Fruit fly (Drosophila melanogaster) whole organism, embryonic: Measurements from ENCODE around the gene CG1572.

ENCODE experiments used
- Abd-B ChIP-seq: fragments of 200-800 bp; sonication (Bioruptor generic); optimal IDR thresholded peaks from 2 replicates; lab custom pipeline; 2018; ENCODE audit warnings: missing biosample characterization, mild to moderate bottlenecking, missing genetic modification characterization, moderate library complexity
- Atf6 ChIP-seq: fragments of 200-800 bp; sonication (Bioruptor generic); IDR thresholded peaks from 2 replicates; pipeline ENCODE4 v1.3.6; 2022; ENCODE audit warnings: missing biosample characterization, missing genetic modification characterization
- Awh ChIP-seq: fragments of 200-800 bp; sonication (Bioruptor generic); IDR thresholded peaks from 2 replicates; pipeline ENCODE4, ENCODE4 v1.3.6; 2022; ENCODE audit warnings: missing biosample characterization, missing genetic modification characterization
- CG10431 ChIP-seq: fragments of 200-800 bp; sonication (Bioruptor generic); optimal IDR thresholded peaks from 3 replicates; lab custom pipeline; 2018; ENCODE audit warnings: missing biosample characterization, mild to moderate bottlenecking, missing genetic modification characterization
- CG10654 ChIP-seq: fragments of 200-800 bp; sonication (Bioruptor generic); optimal IDR thresholded peaks from 2 replicates; lab custom pipeline; 2016; ENCODE audit warnings: missing biosample characterization, missing genetic modification characterization
- CG11696 ChIP-seq: fragments of 200-800 bp; sonication (Bioruptor generic); IDR thresholded peaks from 2 replicates; pipeline ENCODE4 v1.3.6; 2022; ENCODE audit warnings: missing biosample characterization, missing genetic modification characterization
- CG14965 ChIP-seq: fragments of 200-800 bp; sonication (Bioruptor generic); optimal IDR thresholded peaks from 2 replicates; lab custom pipeline; 2016; ENCODE audit warnings: missing biosample characterization, missing genetic modification characterization, borderline replicate concordance
- CG15269 ChIP-seq: fragments of 200-800 bp; sonication (Bioruptor generic); optimal IDR thresholded peaks from 2 replicates; lab custom pipeline; 2018; ENCODE audit warnings: missing biosample characterization, mild to moderate bottlenecking, missing genetic modification characterization, moderate library complexity
- CG15514 ChIP-seq: fragments of 200-800 bp; sonication (Bioruptor generic); optimal IDR thresholded peaks from 3 replicates; lab custom pipeline; 2017; ENCODE audit warnings: missing biosample characterization, missing genetic modification characterization, mild to moderate bottlenecking, moderate library complexity, missing genetic modification reagents
- CG1603 ChIP-seq: fragments of 200-800 bp; sonication (Bioruptor generic); optimal IDR thresholded peaks from 2 replicates; lab custom pipeline; 2019; ENCODE audit warnings: missing biosample characterization, mild to moderate bottlenecking, missing genetic modification characterization, moderate library complexity
- CG2875 ChIP-seq: fragments of 200-800 bp; sonication (Bioruptor generic); optimal IDR thresholded peaks from 2 replicates; lab custom pipeline; 2017; ENCODE audit warnings: missing biosample characterization, mild to moderate bottlenecking, missing genetic modification characterization, missing genetic modification reagents
- CG30020 ChIP-seq: fragments of 200-800 bp; optimal IDR thresholded peaks from 2 replicates; lab custom pipeline; 2019; ENCODE audit warnings: missing biosample characterization, mild to moderate bottlenecking, missing genetic modification characterization, moderate library complexity
- CG3281 ChIP-seq: fragments of 200-800 bp; sonication (Bioruptor generic); optimal IDR thresholded peaks from 3 replicates; lab custom pipeline; 2017; ENCODE audit warnings: missing biosample characterization, mild to moderate bottlenecking, missing genetic modification characterization
- CG34422 ChIP-seq: fragments of 200-800 bp; sonication (Bioruptor generic); IDR thresholded peaks from 3 replicates; pipeline ENCODE4 v1.3.6; 2022; ENCODE audit warnings: missing biosample characterization, missing genetic modification characterization
- CG3726 ChIP-seq: fragments of 200-800 bp; sonication (Bioruptor generic); IDR thresholded peaks from 3 replicates; pipeline ENCODE4, ENCODE4 v1.3.6; 2022; ENCODE audit warnings: missing biosample characterization, missing genetic modification characterization
- CG4328 ChIP-seq: fragments of 200-800 bp; sonication (Bioruptor generic); optimal IDR thresholded peaks from 3 replicates; lab custom pipeline; 2017; ENCODE audit warnings: missing biosample characterization, missing genetic modification reagents, missing genetic modification characterization
- CG43689 ChIP-seq: fragments of 200-800 bp; sonication (Bioruptor generic); IDR thresholded peaks from 2 replicates; pipeline ENCODE4 v1.3.6; 2022; ENCODE audit warnings: missing biosample characterization, missing genetic modification characterization
- CG4820 ChIP-seq: fragments of 200-800 bp; sonication (Bioruptor generic); optimal IDR thresholded peaks from 3 replicates; lab custom pipeline; 2016; ENCODE audit warnings: missing biosample characterization, missing genetic modification characterization
- CG6683 ChIP-seq: fragments of 200-800 bp; sonication (Bioruptor generic); optimal IDR thresholded peaks from 2 replicates; lab custom pipeline; 2017; ENCODE audit warnings: missing biosample characterization, mild to moderate bottlenecking, missing genetic modification characterization, missing genetic modification reagents
- CG6791 ChIP-seq: fragments of 200-800 bp; sonication (Bioruptor generic); IDR thresholded peaks from 3 replicates; pipeline ENCODE4 v1.3.6; 2022; ENCODE audit warnings: missing biosample characterization, missing genetic modification characterization; ENCODE audit not compliant: partially characterized antibody
- CG7556 ChIP-seq: fragments of 200-800 bp; sonication (Bioruptor generic); optimal IDR thresholded peaks from 2 replicates; lab custom pipeline; 2017; ENCODE audit warnings: missing biosample characterization, mild to moderate bottlenecking, missing genetic modification characterization
- CG7745 ChIP-seq: fragments of 200-800 bp; sonication (Bioruptor generic); optimal IDR thresholded peaks from 2 replicates; lab custom pipeline; 2018; ENCODE audit warnings: missing biosample characterization, mild to moderate bottlenecking, missing genetic modification characterization, moderate library complexity
- CG8388 ChIP-seq: fragments of 200-800 bp; sonication (Bioruptor generic); optimal IDR thresholded peaks from 2 replicates; lab custom pipeline; 2019; ENCODE audit warnings: missing biosample characterization, mild to moderate bottlenecking, missing genetic modification characterization, moderate library complexity
- CG8924 ChIP-seq: fragments of 200-800 bp; optimal IDR thresholded peaks from 3 replicates; lab custom pipeline; 2019; ENCODE audit warnings: missing biosample characterization, mild to moderate bottlenecking, missing genetic modification characterization, moderate library complexity
- CG8944 ChIP-seq: fragments of 200-800 bp; sonication (Bioruptor generic); optimal IDR thresholded peaks from 3 replicates; lab custom pipeline; 2016; ENCODE audit warnings: missing biosample characterization, missing genetic modification characterization
- Chrac-16 ChIP-seq: fragments of 200-800 bp; sonication (Bioruptor generic); optimal IDR thresholded peaks from 3 replicates; lab custom pipeline; 2016; ENCODE audit warnings: missing biosample characterization, missing genetic modification characterization
- Dek ChIP-seq: fragments of 200-800 bp; sonication (Bioruptor generic); optimal IDR thresholded peaks from 3 replicates; lab custom pipeline; 2019; ENCODE audit warnings: missing biosample characterization, mild to moderate bottlenecking, missing genetic modification characterization, moderate library complexity
- Dip3 ChIP-seq: fragments of 200-800 bp; sonication (Bioruptor generic); optimal IDR thresholded peaks from 3 replicates; lab custom pipeline; 2016; ENCODE audit warnings: missing biosample characterization, missing genetic modification characterization
- Hr39 ChIP-seq: fragments of >200 bp; optimal IDR thresholded peaks from 2 replicates; lab custom pipeline; 2017
- Hr78 ChIP-seq, 2 experiments: fragments of 200-800 bp in 1 of 2; fragments of >200 bp in 1 of 2; sonication (Bioruptor generic) in 1 of 2; optimal IDR thresholded peaks; 2 replicates each; lab custom pipeline; 2017 to 2019; ENCODE audit warnings: missing biosample characterization in 2 of 2, missing genetic modification characterization in 2 of 2, mild to moderate bottlenecking in 1 of 2, moderate library complexity in 1 of 2
- NC2β ChIP-seq: fragments of 200-800 bp; sonication (Bioruptor generic); optimal IDR thresholded peaks from 2 replicates; lab custom pipeline; 2016; ENCODE audit warnings: missing biosample characterization, missing genetic modification characterization
- Ravus ChIP-seq: fragments of 200-800 bp; sonication (Bioruptor generic); IDR thresholded peaks from 2 replicates; pipeline ENCODE4 v1.3.6; 2022; ENCODE audit warnings: missing biosample characterization, missing genetic modification characterization
- Sox102F ChIP-seq: fragments of 200-800 bp; sonication (Bioruptor generic); optimal IDR thresholded peaks from 2 replicates; lab custom pipeline; 2018; ENCODE audit warnings: missing biosample characterization, mild to moderate bottlenecking, missing genetic modification characterization, moderate library complexity
- Usf ChIP-seq: fragments of 200-800 bp; sonication (Bioruptor generic); optimal IDR thresholded peaks from 2 replicates; lab custom pipeline; 2017; ENCODE audit warnings: missing genotype, missing biosample characterization, missing genetic modification characterization
- chif ChIP-seq, 2 experiments: fragments of 200-800 bp; sonication (Bioruptor generic); optimal IDR thresholded peaks; 3 replicates each; lab custom pipeline; 2016; ENCODE audit warnings: missing biosample characterization in 2 of 2, missing genetic modification characterization in 2 of 2
- danr ChIP-seq: fragments of 200-800 bp; sonication (Bioruptor generic); IDR thresholded peaks from 2 replicates; pipeline ENCODE4 v1.3.6; 2022; ENCODE audit warnings: missing biosample characterization, missing genetic modification characterization
- dmrt11E ChIP-seq: fragments of 200-800 bp; sonication (Bioruptor generic); optimal IDR thresholded peaks from 3 replicates; lab custom pipeline; 2018; ENCODE audit warnings: missing biosample characterization, mild to moderate bottlenecking, missing genetic modification characterization, moderate library complexity
- gce ChIP-seq: fragments of 200-800 bp; sonication (Bioruptor generic); IDR thresholded peaks from 3 replicates; pipeline ENCODE4 v1.3.6; 2022; ENCODE audit warnings: missing biosample characterization, missing genetic modification characterization
- gcm2 ChIP-seq: fragments of 200-800 bp; sonication (Bioruptor generic); optimal IDR thresholded peaks from 2 replicates; lab custom pipeline; 2016; ENCODE audit warnings: missing biosample characterization, missing genetic modification characterization
- gfzf ChIP-seq: fragments of 200-800 bp; sonication (Bioruptor generic); optimal IDR thresholded peaks from 2 replicates; lab custom pipeline; 2016; ENCODE audit warnings: missing biosample characterization, mild to moderate bottlenecking, missing genetic modification characterization, moderate library complexity
- grn ChIP-seq: fragments of 200-800 bp; sonication (Bioruptor generic); optimal IDR thresholded peaks from 3 replicates; lab custom pipeline; 2017; ENCODE audit warnings: missing biosample characterization, missing genetic modification characterization
- gro ChIP-seq: fragments of 200-800 bp; sonication (Bioruptor generic); optimal IDR thresholded peaks from 2 replicates; lab custom pipeline; 2016; ENCODE audit warnings: missing biosample characterization, missing genetic modification characterization
- ham ChIP-seq: fragments of 200-800 bp; sonication (Bioruptor generic); IDR thresholded peaks from 2 replicates; pipeline ENCODE4 v1.3.6; 2022; ENCODE audit warnings: missing biosample characterization, missing genetic modification characterization
- klu ChIP-seq: fragments of 200-800 bp; sonication (Bioruptor generic); IDR thresholded peaks from 2 replicates; pipeline ENCODE4 v1.3.6; 2022; ENCODE audit warnings: missing biosample characterization, missing genetic modification characterization
- lmd ChIP-seq: fragments of 200-800 bp; sonication (Bioruptor generic); IDR thresholded peaks from 2 replicates; pipeline ENCODE4 v1.3.6; 2022; ENCODE audit warnings: missing biosample characterization, missing genetic modification characterization
- mirr ChIP-seq: fragments of 200-800 bp; sonication (Bioruptor generic); optimal IDR thresholded peaks from 3 replicates; lab custom pipeline; 2018; ENCODE audit warnings: missing biosample characterization, mild to moderate bottlenecking, missing genetic modification characterization
- pfk ChIP-seq: fragments of 200-800 bp; sonication (Bioruptor generic); optimal IDR thresholded peaks from 2 replicates; lab custom pipeline; 2018; ENCODE audit warnings: missing biosample characterization, mild to moderate bottlenecking, missing genetic modification characterization, moderate library complexity
- pho ChIP-seq: fragments of 200-800 bp; sonication (Bioruptor generic); optimal IDR thresholded peaks from 2 replicates; lab custom pipeline; 2016; ENCODE audit warnings: missing biosample characterization, missing genetic modification characterization
- psq ChIP-seq: fragments of 200-800 bp; sonication (Bioruptor generic); optimal IDR thresholded peaks from 2 replicates; lab custom pipeline; 2017; ENCODE audit warnings: missing biosample characterization, missing genetic modification characterization
- slou ChIP-seq: fragments of 200-800 bp; sonication (Bioruptor generic); optimal IDR thresholded peaks from 3 replicates; lab custom pipeline; 2016; ENCODE audit warnings: missing biosample characterization, missing genetic modification characterization
- ttk ChIP-seq: fragments of 200-800 bp; sonication (Bioruptor generic); IDR thresholded peaks from 2 replicates; pipeline ENCODE4 v2.1.2; 2022; ENCODE audit warnings: missing biosample characterization, missing genetic modification characterization
- wor ChIP-seq: fragments of 200-800 bp; sonication (Bioruptor generic); IDR thresholded peaks from 2 replicates; pipeline ENCODE4 v1.3.6; 2022; ENCODE audit warnings: missing biosample characterization, missing genetic modification characterization

CG1572 gene

dm6 chrX:11548701-11549100 is 9.8 kb downstream of the CG1572 start (continued):
- peak; percentile 38 for TF ChIP-seq NC2β (GFP tag; lab: Kevin White, UChicago)
- TF ChIP-seq CG4820: peak; percentile 56
- no peak for TF ChIP-seq Awh
- TF ChIP-seq grn: no peak
- no peak for TF ChIP-seq CG30020
- peak; percentile 52 for TF ChIP-seq Chrac-16 (GFP tag; lab: Kevin White, UChicago)
- no peak for TF ChIP-seq Dek (tag; lab: Kevin White, UChicago)
- TF ChIP-seq ttk (GFP tag; lab: Robert Waterston, UW): no peak
- no peak for TF ChIP-seq Ravus
- peak; percentile 51 for TF ChIP-seq Sox102F (GFP tag; lab: Kevin White, UChicago)
- no peak for TF ChIP-seq Dip3 (GFP tag; lab: Kevin White, UChicago)
- TF ChIP-seq CG3726 (GFP tag; lab: Robert Waterston, UW): no peak
- TF ChIP-seq CG43689 (GFP tag; lab: Robert Waterston, UW): no peak
- TF ChIP-seq Usf (GFP tag; lab: Kevin White, UChicago): no peak
- TF ChIP-seq dmrt11E (tag; lab: Kevin White, UChicago): peak; percentile 74
- TF ChIP-seq gro: no peak
- TF ChIP-seq CG6791 (GFP tag; lab: Robert Waterston, UW): no peak
- TF ChIP-seq wor (GFP tag; lab: Robert Waterston, UW): no peak
- no peak for TF ChIP-seq Abd-B (GFP tag; lab: Kevin White, UChicago)
- TF ChIP-seq CG8388 (GFP tag; lab: Kevin White, UChicago): peak; percentile 50
- no peak for TF ChIP-seq klu (GFP tag; lab: Robert Waterston, UW)
- no peak for TF ChIP-seq Hr78 (GFP tag; optimal IDR thresholded peaks at IDR 0.05; lab: Kevin White, UChicago)
- no peak for TF ChIP-seq gce (GFP tag; lab: Robert Waterston, UW)
- TF ChIP-seq pfk (GFP tag; lab: Kevin White, UChicago): no peak
- TF ChIP-seq CG8924 (tag; lab: Kevin White, UChicago): peak; percentile 41
- peak; percentile 60 to 64 for TF ChIP-seq chif (GFP tag; optimal IDR thresholded peaks at IDR 0.05; lab: Kevin White, UChicago)
- TF ChIP-seq mirr (GFP tag; lab: Kevin White, UChicago): no peak
- TF ChIP-seq CG15514 (GFP tag; lab: Kevin White, UChicago): no peak
- TF ChIP-seq CG7745: no peak
- no peak for TF ChIP-seq Atf6 (GFP tag; lab: Robert Waterston, UW)
- TF ChIP-seq slou (GFP tag; lab: Kevin White, UChicago): no peak
- no peak for TF ChIP-seq CG10654 (GFP tag; lab: Kevin White, UChicago)
- TF ChIP-seq CG10431 (GFP tag; lab: Kevin White, UChicago): no peak
- TF ChIP-seq lmd (GFP tag; lab: Robert Waterston, UW): peak; percentile 8; the same call in 1 of the 2 replicates
- TF ChIP-seq danr (GFP tag; lab: Robert Waterston, UW): no peak
- no peak for TF ChIP-seq CG4328 (GFP tag; lab: Kevin White, UChicago)
- no peak for TF ChIP-seq psq (GFP tag; lab: Kevin White, UChicago)
- no peak for TF ChIP-seq CG8944 (GFP tag; lab: Kevin White, UChicago)
- no peak for TF ChIP-seq CG34422
- no peak for TF ChIP-seq CG14965 (GFP tag; lab: Kevin White, UChicago)
- no peak for TF ChIP-seq gcm2 (GFP tag; lab: Kevin White, UChicago)
- TF ChIP-seq ham (GFP tag; lab: Robert Waterston, UW): no peak
- no peak for TF ChIP-seq pho
- TF ChIP-seq CG7556 (GFP tag; lab: Kevin White, UChicago): peak; percentile 47
- peak; percentile 67 for TF ChIP-seq CG1603 (tag; lab: Kevin White, UChicago)
- TF ChIP-seq gfzf (GFP tag; lab: Kevin White, UChicago): no peak
- no peak for TF ChIP-seq CG3281 (GFP tag; lab: Kevin White, UChicago)
- TF ChIP-seq CG2875 (GFP tag; lab: Kevin White, UChicago): peak; percentile 3
- no peak for TF ChIP-seq CG6683 (GFP tag; lab: Kevin White, UChicago)
- TF ChIP-seq Hr39 (lab: Kevin White, UChicago): no peak
- TF ChIP-seq CG15269 (tag; lab: Kevin White, UChicago): peak; percentile 17
- peak; percentile 20; the same call in 1 of the 2 replicates for TF ChIP-seq CG11696 (GFP tag; lab: Robert Waterston, UW)
